Worm (Caenorhabditis elegans): Measurements from ENCODE around the gene B0524.5.

Gene B0524.5

ce11 chrIII:1925048-1925537 lies 31.4 kb upstream of the B0524.5 start (continued):
- TF ChIP-seq lin-11 (tag; optimal IDR thresholded peaks at IDR 0.05) = peak; percentile 23
- TF ChIP-seq Y22D7AL.16 (tag; optimal IDR thresholded peaks at IDR 0.05) = no peak
- peak; percentile 1 for TF ChIP-seq fkh-10 (GFP tag; optimal IDR thresholded peaks at IDR 0.05)
- peak; percentile 50 for TF ChIP-seq pha-2 (tag; optimal IDR thresholded peaks at IDR 0.05)
- TF ChIP-seq eyg-1 (tag; optimal IDR thresholded peaks at IDR 0.05) = peak; percentile 51
- TF ChIP-seq ttx-3 (tag; optimal IDR thresholded peaks at IDR 0.05) = no peak
- peak; percentile 84 for TF ChIP-seq hlh-30 (tag; optimal IDR thresholded peaks at IDR 0.05; ENCODE audit: insufficient read depth)
- no peak for TF ChIP-seq fkh-6 (tag; optimal IDR thresholded peaks at IDR 0.05)
- no peak for TF ChIP-seq elt-4 (tag; optimal IDR thresholded peaks at IDR 0.05)
- peak; percentile 69 for TF ChIP-seq pros-1 (tag; optimal IDR thresholded peaks at IDR 0.05)
- peak; percentile 95 for TF ChIP-seq F13H6.1 (tag; optimal IDR thresholded peaks at IDR 0.05)
- no peak for TF ChIP-seq pha-4 (tag; optimal IDR thresholded peaks at IDR 0.05)
- TF ChIP-seq nhr-232 (tag; optimal IDR thresholded peaks at IDR 0.05) = no peak
- no peak for TF ChIP-seq K02D7.2 (tag; optimal IDR thresholded peaks at IDR 0.05)
- peak; percentile 40 for TF ChIP-seq dmd-4 (tag; optimal IDR thresholded peaks at IDR 0.05; ENCODE audit: borderline replicate concordance)
- peak; percentile 25 for TF ChIP-seq sdc-2 (tag; optimal IDR thresholded peaks at IDR 0.05)
- no peak for TF ChIP-seq ama-1 (optimal IDR thresholded peaks at IDR 0.05)
- peak; percentile 82 for TF ChIP-seq K09A11.1 (tag; optimal IDR thresholded peaks at IDR 0.05; ENCODE audit: insufficient read depth)
- peak; percentile 95 for TF ChIP-seq ceh-34 (tag; optimal IDR thresholded peaks at IDR 0.05)
- peak; percentile 10; the same call in 1 of the 2 replicates for TF ChIP-seq sox-2 (GFP tag; IDR thresholded peaks at IDR 0.05)
- TF ChIP-seq ztf-16 (tag; optimal IDR thresholded peaks at IDR 0.05) = no peak
- TF ChIP-seq pax-1 (tag; optimal IDR thresholded peaks at IDR 0.05) = peak; percentile 85
- TF ChIP-seq lim-6 (tag; optimal IDR thresholded peaks at IDR 0.05) = no peak
- TF ChIP-seq nhr-11 (tag; optimal IDR thresholded peaks at IDR 0.05) = no peak
- TF ChIP-seq sox-4 (tag; optimal IDR thresholded peaks at IDR 0.05) = peak; percentile 51
- TF ChIP-seq dve-1 (tag; optimal IDR thresholded peaks at IDR 0.05) = peak; percentile 92
- no peak for TF ChIP-seq hlh-13 (GFP tag; optimal IDR thresholded peaks at IDR 0.05)
- TF ChIP-seq ahr-1 (tag; optimal IDR thresholded peaks at IDR 0.05) = no peak

- TF ChIP-seq sox-4 (tag; optimal IDR thresholded peaks at IDR 0.05) (no peak), C38D4.7 (GFP tag; optimal IDR thresholded peaks at IDR 0.05) (no peak), npax-4 (tag; optimal IDR thresholded peaks at IDR 0.05) (no peak), pat-9 (tag; optimal IDR thresholded peaks at IDR 0.05) (peak; percentile 92), unc-42 (tag; optimal IDR thresholded peaks at IDR 0.05) (peak; percentile 51), ceh-30 (tag; optimal IDR thresholded peaks at IDR 0.05) (no peak), Y22D7AL.16 (tag; optimal IDR thresholded peaks at IDR 0.05) (no peak), tbx-2 (tag; optimal IDR thresholded peaks at IDR 0.05) (peak; percentile 93), K02D7.2 (tag; optimal IDR thresholded peaks at IDR 0.05) (no peak), ceh-14 (tag; optimal IDR thresholded peaks at IDR 0.05) (peak; percentile 83), pros-1 (tag; optimal IDR thresholded peaks at IDR 0.05) (peak; percentile 92), fax-1 (tag; optimal IDR thresholded peaks at IDR 0.05) (peak; percentile 7), nhr-11 (tag; optimal IDR thresholded peaks at IDR 0.05) (no peak), nhr-232 (tag; optimal IDR thresholded peaks at IDR 0.05) (no peak), ama-1 (optimal IDR thresholded peaks at IDR 0.05) (no peak), pax-1 (tag; optimal IDR thresholded peaks at IDR 0.05) (no peak), C08G9.2 (tag; optimal IDR thresholded peaks at IDR 0.05) (peak; percentile 41), ceh-24 (tag; optimal IDR thresholded peaks at IDR 0.05) (no peak), pqm-1 (tag; optimal IDR thresholded peaks at IDR 0.05) (no peak), lin-11 (tag; optimal IDR thresholded peaks at IDR 0.05) (no peak), ets-4 (tag; optimal IDR thresholded peaks at IDR 0.05) (peak; percentile 66), unc-55 (GFP tag; optimal IDR thresholded peaks at IDR 0.05) (peak; percentile 99), fkh-10 (GFP tag; optimal IDR thresholded peaks at IDR 0.05) (no peak), hlh-6 (tag; optimal IDR thresholded peaks at IDR 0.05) (no peak), ahr-1 (tag; optimal IDR thresholded peaks at IDR 0.05) (no peak), ceh-2 (tag; optimal IDR thresholded peaks at IDR 0.05) (peak; percentile 74), hlh-13 (GFP tag; optimal IDR thresholded peaks at IDR 0.05) (no peak), K09A11.1 (tag; optimal IDR thresholded peaks at IDR 0.05; ENCODE audit: insufficient read depth) (peak; percentile 66), odd-2 (tag; optimal IDR thresholded peaks at IDR 0.05) (no peak), ceh-19 (GFP tag; optimal IDR thresholded peaks at IDR 0.05) (peak; percentile 78), gmeb-2 (tag; optimal IDR thresholded peaks at IDR 0.05) (no peak), syd-9 (tag; optimal IDR thresholded peaks at IDR 0.05) (peak; percentile 54), ceh-9 (tag; optimal IDR thresholded peaks at IDR 0.05) (no peak)
These were observed 30.0 kb upstream of the B0524.5 start for ce11 chrIII:1923419-1924318.

All from whole organism, late embryonic.